Worm (Caenorhabditis elegans) whole organism, young adult: ENCODE results near the gene skr-21.
A peak's percentile ranks its signal among the peaks of the same experiment; 100 is the strongest.

Experiments
- F39B2.1 ChIP-seq: fragments of 200-800 bp; sonication (Bioruptor generic); IDR thresholded peaks from 2 replicates; pipeline ENCODE4 v1.3.6; 2022; ENCODE audit warnings: missing genetic modification reagents, missing genetic modification characterization, missing compliant biosample characterization
- attf-6 ChIP-seq: fragments of 200-800 bp; sonication (Bioruptor generic); IDR thresholded peaks from 2 replicates; pipeline ENCODE4 v1.3.6; 2022; ENCODE audit warnings: missing genetic modification reagents, missing genetic modification characterization, missing compliant biosample characterization
- ets-4 ChIP-seq: fragments of 200-800 bp; sonication (Bioruptor generic); optimal IDR thresholded peaks from 2 replicates; lab custom pipeline; 2018; ENCODE audit warnings: mild to moderate bottlenecking, missing genetic modification characterization, missing compliant biosample characterization
- fkh-3 ChIP-seq: sonication (generic microtip); optimal IDR thresholded peaks from 2 replicates; lab custom pipeline; 2016; ENCODE audit warnings: mild to moderate bottlenecking, missing genetic modification characterization, missing compliant biosample characterization
- hlh-26 ChIP-seq: fragments of 200-800 bp; sonication (Bioruptor generic); conservative IDR thresholded peaks from 2 replicates; pipeline ENCODE4 v1.3.6; 2022; ENCODE audit warnings: missing genetic modification reagents, missing genetic modification characterization, missing compliant biosample characterization
- hmg-20 ChIP-seq: fragments of 200-800 bp; sonication (Bioruptor generic); IDR thresholded peaks from 2 replicates; pipeline ENCODE4 v1.3.6; 2022; ENCODE audit warnings: missing genetic modification reagents, missing genetic modification characterization, missing compliant biosample characterization
- madf-8 ChIP-seq: fragments of 200-800 bp; sonication (Bioruptor generic); conservative IDR thresholded peaks from 2 replicates; pipeline ENCODE4 v1.3.6; 2022; ENCODE audit warnings: missing genetic modification reagents, missing genetic modification characterization, missing compliant biosample characterization
- mes-4 ChIP-seq: sonication (generic microtip); optimal IDR thresholded peaks from 2 replicates; lab custom pipeline; 2016; ENCODE audit warnings: missing genotype, missing genetic modification characterization, missing compliant biosample characterization
- rpc-1 ChIP-seq, 2 experiments: fragments of 150-350 bp in 1 of 2; sonication (generic microtip) in 1 of 2; optimal IDR thresholded peaks; 2 replicates each; lab custom pipeline; 2014 to 2018; ENCODE audit warnings: missing biosample characterization in 1 of 2, missing genetic modification characterization in 1 of 2, missing genetic modification reagents in 1 of 2, missing genotype in 1 of 2
- ztf-26 ChIP-seq: sonication (generic microtip); optimal IDR thresholded peaks from 2 replicates; lab custom pipeline; 2017; ENCODE audit warnings: missing genetic modification characterization, missing compliant biosample characterization

DNA sequence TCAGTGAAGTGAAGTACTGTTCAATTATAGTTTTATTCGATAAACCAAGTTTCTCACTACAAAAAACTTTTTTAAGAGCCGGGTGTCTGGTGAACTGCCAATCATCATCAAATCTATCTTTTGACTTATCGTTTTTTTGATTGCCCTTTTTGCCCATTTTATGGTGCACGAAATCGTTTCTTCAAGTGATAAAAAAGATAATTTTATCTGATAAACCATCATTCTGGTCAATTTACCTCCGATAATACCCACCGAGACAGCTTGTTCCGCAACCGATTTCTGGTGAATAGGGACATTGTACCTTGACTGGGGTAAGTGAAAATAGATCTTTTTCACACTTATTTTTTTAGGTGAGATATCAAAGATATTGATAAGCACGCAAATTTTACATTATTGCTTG, 31.1 kb upstream of the skr-21 start, which contains the start of gene K08H2.10:
- TF ChIP-seq ztf-26 (tag; lab: Kevin White, UChicago), result no peak
- TF ChIP-seq rpc-1 (optimal IDR thresholded peaks at IDR 0.05; lab: Kevin White, UChicago), result no peak
- no peak for TF ChIP-seq rpc-1 (tag; optimal IDR thresholded peaks at IDR 0.05; lab: Kevin White, UChicago)
- no peak for TF ChIP-seq attf-6 (GFP tag; lab: Robert Waterston, UW)
- TF ChIP-seq fkh-3, result no peak
- TF ChIP-seq ets-4 (GFP tag; lab: Kevin White, UChicago), result peak; percentile 68
- TF ChIP-seq madf-8 (GFP tag; lab: Robert Waterston, UW), result no peak
- TF ChIP-seq mes-4 (tag; lab: Kevin White, UChicago), result no peak
- TF ChIP-seq hmg-20, result no peak
- TF ChIP-seq hlh-26 (GFP tag; lab: Robert Waterston, UW), result no peak
- no peak for TF ChIP-seq F39B2.1 (GFP tag; lab: Robert Waterston, UW)
